Worm (Caenorhabditis elegans): ENCODE results near the gene atg-16.1.

DNA sequence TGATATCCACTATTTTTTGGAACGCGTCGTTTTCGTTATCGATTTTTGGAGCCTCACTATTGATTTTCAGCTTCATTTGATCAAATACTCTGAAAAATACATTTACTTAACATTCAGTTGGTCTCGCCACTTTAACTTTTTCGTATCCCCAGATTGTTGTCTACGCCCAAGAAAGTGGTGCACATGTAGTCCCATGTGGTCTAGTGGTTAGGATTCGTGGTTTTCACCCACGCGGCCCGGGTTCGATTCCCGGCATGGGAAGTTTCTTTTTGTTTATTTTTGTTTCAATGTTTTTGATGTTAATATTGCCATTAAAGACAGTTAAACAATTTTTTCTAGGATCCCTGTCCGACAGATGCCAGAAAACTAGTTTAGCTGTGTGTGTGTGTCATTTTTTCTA is 18.2 kb downstream of the atg-16.1 start:
- no peak for TF ChIP-seq ceh-9 (tag; optimal IDR thresholded peaks at IDR 0.05)
- no peak for TF ChIP-seq pqm-1 (tag; optimal IDR thresholded peaks at IDR 0.05)
- peak; percentile 59 for TF ChIP-seq Y22D7AL.16 (tag; optimal IDR thresholded peaks at IDR 0.05)
- no peak for TF ChIP-seq pha-4 (tag; optimal IDR thresholded peaks at IDR 0.05)
- TF ChIP-seq hlh-13 (GFP tag; optimal IDR thresholded peaks at IDR 0.05) = peak; percentile 56
- TF ChIP-seq gmeb-2 (tag; optimal IDR thresholded peaks at IDR 0.05) = peak; percentile 74
- TF ChIP-seq nhr-11 (tag; optimal IDR thresholded peaks at IDR 0.05) = no peak
- peak; percentile 44 for TF ChIP-seq ceh-34 (tag; optimal IDR thresholded peaks at IDR 0.05)
- no peak for TF ChIP-seq ceh-18 (tag; optimal IDR thresholded peaks at IDR 0.05)

Data from whole organism, late embryonic.